Worm (Caenorhabditis elegans): ENCODE measurements around the gene srab-7.

Gene srab-7

DNA sequence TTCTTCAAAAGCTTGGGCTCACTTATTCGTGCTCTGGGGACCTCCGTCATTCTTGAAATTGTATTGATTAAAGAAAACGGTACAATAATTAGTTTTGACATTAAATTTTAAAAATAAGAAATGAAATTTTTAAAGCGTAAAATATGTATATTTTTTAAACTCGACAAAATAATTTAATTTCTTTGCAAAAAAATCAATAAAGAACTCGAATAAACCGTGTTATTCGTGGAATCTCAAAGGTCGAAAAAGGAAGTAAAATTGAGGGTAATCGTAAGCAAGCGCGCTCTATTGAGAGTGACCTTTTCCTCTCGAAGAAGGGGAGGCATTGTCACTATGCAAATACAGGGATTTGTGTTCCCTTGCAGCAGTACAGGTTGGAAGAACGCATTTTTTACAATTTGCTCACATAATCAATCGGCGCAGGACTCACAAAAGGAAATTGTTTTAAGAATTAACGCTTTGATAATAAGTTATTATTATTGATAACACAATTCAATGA is 40.0 kb upstream of the srab-7 start, which contains the start of gene Y73C8B.2:
Gene Y73C8B.2, minus strand, starts transcription at position 51 of the 499 bp plus-strand sequence.
- TF ChIP-seq nhr-237 (tag; optimal IDR thresholded peaks at IDR 0.05), result no peak
- no peak for TF ChIP-seq mdl-1 (tag; optimal IDR thresholded peaks at IDR 0.05)
- TF ChIP-seq unc-62 (GFP tag; optimal IDR thresholded peaks at IDR 0.05), result no peak
- no peak for TF ChIP-seq ceh-16 (tag; optimal IDR thresholded peaks at IDR 0.05)
- TF ChIP-seq elt-2 (tag; optimal IDR thresholded peaks at IDR 0.05), result peak; percentile 33
- peak; percentile 78 for TF ChIP-seq pha-4 (tag; optimal IDR thresholded peaks at IDR 0.05)
- TF ChIP-seq nfya-1 (tag; optimal IDR thresholded peaks at IDR 0.05; ENCODE audit: insufficient read depth), result peak; percentile 48
- TF ChIP-seq nhr-23 (tag; optimal IDR thresholded peaks at IDR 0.05), result peak; percentile 59
- peak; percentile 50 for TF ChIP-seq nhr-25 (tag; optimal IDR thresholded peaks at IDR 0.05)
- peak; percentile 2 for TF ChIP-seq pqm-1 (tag; optimal IDR thresholded peaks at IDR 0.05)
- peak; percentile 19 for TF ChIP-seq hmg-11 (tag; optimal IDR thresholded peaks at IDR 0.05)
- TF ChIP-seq lin-15B (tag; optimal IDR thresholded peaks at IDR 0.05), result peak; percentile 54
- TF ChIP-seq egl-5 (tag; optimal IDR thresholded peaks at IDR 0.05), result no peak

DNA sequence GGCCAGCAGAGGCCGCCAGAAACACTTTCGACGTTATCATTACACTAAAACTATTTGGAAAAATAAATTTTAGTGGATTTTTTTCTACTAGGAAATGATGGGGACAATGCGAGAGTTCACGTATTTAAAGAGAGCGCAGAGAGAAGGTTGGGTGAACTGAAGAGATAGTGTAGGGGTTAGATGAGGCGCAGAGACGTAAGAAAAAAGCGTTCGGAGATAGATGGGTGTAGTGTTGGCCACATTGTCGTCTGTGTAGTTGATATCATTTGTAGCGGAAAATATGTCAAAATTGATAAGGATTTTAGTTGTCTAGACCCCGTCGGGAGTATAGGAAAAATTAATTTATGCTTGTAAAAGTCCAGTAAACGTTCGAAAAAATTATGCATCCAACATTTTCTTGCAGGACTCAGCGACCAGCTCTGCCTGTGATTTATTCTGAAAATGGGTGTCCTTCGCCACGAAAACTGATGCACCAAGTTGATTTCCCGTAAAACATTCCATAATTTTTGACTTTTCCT is 38.2 kb upstream of the srab-7 start, which contains the start of the genes Y73C8B.3 and Y73C8B.9:
Gene Y73C8B.3, minus strand, starts transcription at position 147 of the 518 bp plus-strand sequence.
Gene Y73C8B.9, plus strand, starts transcription at position 468 of the 518 bp plus-strand sequence.
- TF ChIP-seq mdl-1 (tag; optimal IDR thresholded peaks at IDR 0.05), result no peak
- TF ChIP-seq elt-2 (tag; optimal IDR thresholded peaks at IDR 0.05), result peak; percentile 88
- TF ChIP-seq aly-2 (tag; optimal IDR thresholded peaks at IDR 0.05), result no peak
- TF ChIP-seq fkh-2 (tag; optimal IDR thresholded peaks at IDR 0.05), result no peak
- peak; percentile 12 for TF ChIP-seq ceh-28 (tag; optimal IDR thresholded peaks at IDR 0.05)
- no peak for TF ChIP-seq egl-5 (tag; optimal IDR thresholded peaks at IDR 0.05)
- no peak for TF ChIP-seq snpc-4 (tag; optimal IDR thresholded peaks at IDR 0.05)
- no peak for TF ChIP-seq skn-1 (tag; optimal IDR thresholded peaks at IDR 0.05)
- no peak for TF ChIP-seq nhr-25 (tag; optimal IDR thresholded peaks at IDR 0.05)
- TF ChIP-seq ceh-16 (tag; optimal IDR thresholded peaks at IDR 0.05), result no peak
- no peak for TF ChIP-seq pha-4 (tag; optimal IDR thresholded peaks at IDR 0.05)
- TF ChIP-seq nhr-237 (tag; optimal IDR thresholded peaks at IDR 0.05), result no peak
- no peak for TF ChIP-seq nhr-12 (tag; optimal IDR thresholded peaks at IDR 0.05)
- TF ChIP-seq ztf-4 (tag; optimal IDR thresholded peaks at IDR 0.05), result no peak
- TF ChIP-seq egl-27 (tag; optimal IDR thresholded peaks at IDR 0.05), result no peak
- peak; percentile 58 for TF ChIP-seq nhr-23 (tag; optimal IDR thresholded peaks at IDR 0.05)
- TF ChIP-seq nhr-43 (tag; optimal IDR thresholded peaks at IDR 0.05; ENCODE audit: poor library complexity, severe bottlenecking), result no peak
- TF ChIP-seq zag-1 (tag; optimal IDR thresholded peaks at IDR 0.05), result no peak
- no peak for TF ChIP-seq fkh-10 (GFP tag; optimal IDR thresholded peaks at IDR 0.05)
- peak; percentile 93 for TF ChIP-seq pqm-1 (tag; optimal IDR thresholded peaks at IDR 0.05)
- no peak for TF ChIP-seq jun-1 (tag; optimal IDR thresholded peaks at IDR 0.05)
- TF ChIP-seq nhr-67 (tag; optimal IDR thresholded peaks at IDR 0.05), result no peak
- TF ChIP-seq ztf-11 (tag; optimal IDR thresholded peaks at IDR 0.05), result no peak
- no peak for TF ChIP-seq nhr-76 (tag; optimal IDR thresholded peaks at IDR 0.05)
- TF ChIP-seq unc-62 (GFP tag; optimal IDR thresholded peaks at IDR 0.05), result no peak
- no peak for TF ChIP-seq ama-1 (optimal IDR thresholded peaks at IDR 0.05)
- TF ChIP-seq nhr-28 (tag; optimal IDR thresholded peaks at IDR 0.05), result no peak
- TF ChIP-seq mml-1 (tag; optimal IDR thresholded peaks at IDR 0.05), result no peak
- TF ChIP-seq eor-1 (tag; optimal IDR thresholded peaks at IDR 0.05), result no peak
- no peak for TF ChIP-seq elt-3 (tag; optimal IDR thresholded peaks at IDR 0.05)
- TF ChIP-seq unc-39 (tag; optimal IDR thresholded peaks at IDR 0.05), result no peak
- TF ChIP-seq lin-39 (tag; optimal IDR thresholded peaks at IDR 0.05), result no peak
- no peak for TF ChIP-seq tbx-2 (tag; optimal IDR thresholded peaks at IDR 0.05)
- no peak for TF ChIP-seq fos-1 (tag; optimal IDR thresholded peaks at IDR 0.05)
- no peak for TF ChIP-seq elt-1 (tag; optimal IDR thresholded peaks at IDR 0.05)
- TF ChIP-seq hmg-11 (tag; optimal IDR thresholded peaks at IDR 0.05), result peak; percentile 28
- TF ChIP-seq ceh-82 (tag; optimal IDR thresholded peaks at IDR 0.05), result no peak
- no peak for TF ChIP-seq nhr-11 (tag; optimal IDR thresholded peaks at IDR 0.05)
- peak; percentile 8 for TF ChIP-seq nfya-1 (tag; optimal IDR thresholded peaks at IDR 0.05; ENCODE audit: insufficient read depth)
- TF ChIP-seq lin-15B (tag; optimal IDR thresholded peaks at IDR 0.05), result no peak
- TF ChIP-seq lsy-12 (tag; optimal IDR thresholded peaks at IDR 0.05), result no peak
- TF ChIP-seq ceh-9 (tag; optimal IDR thresholded peaks at IDR 0.05), result no peak
- no peak for TF ChIP-seq nhr-77 (tag; optimal IDR thresholded peaks at IDR 0.05)
- no peak for TF ChIP-seq sea-2 (GFP tag; optimal IDR thresholded peaks at IDR 0.05)
